Worm (Caenorhabditis elegans) whole organism, young adult: Measurements from ENCODE around the gene C34B4.3.

Source experiments
- B0019.2 ChIP-seq: fragments of 200-800 bp; sonication (Bioruptor generic); conservative IDR thresholded peaks from 2 replicates; pipeline ENCODE4 v1.3.6; 2022; ENCODE audit warnings: missing genetic modification reagents, missing genetic modification characterization, missing compliant biosample characterization
- B0035.1 ChIP-seq: sonication (generic microtip); optimal IDR thresholded peaks from 2 replicates; lab custom pipeline; 2016; ENCODE audit warnings: missing genetic modification characterization, mild to moderate bottlenecking, missing compliant biosample characterization, missing genotype, missing genetic modification reagents
- B0261.1 ChIP-seq: sonication (generic microtip); optimal IDR thresholded peaks from 2 replicates; lab custom pipeline; 2016; ENCODE audit warnings: mild to moderate bottlenecking, missing genetic modification characterization, moderate library complexity, missing compliant biosample characterization
- C06A6.2 ChIP-seq: fragments of 200-800 bp; sonication (Bioruptor generic); conservative IDR thresholded peaks from 2 replicates; pipeline ENCODE4 v1.3.6; 2022; ENCODE audit warnings: missing genetic modification characterization, missing compliant biosample characterization
- F22D6.2 ChIP-seq: sonication (generic microtip); optimal IDR thresholded peaks from 2 replicates; lab custom pipeline; 2016; ENCODE audit warnings: mild to moderate bottlenecking, missing genetic modification characterization, missing compliant biosample characterization
- F23B12.7 ChIP-seq: sonication (generic microtip); optimal IDR thresholded peaks from 2 replicates; lab custom pipeline; 2017; ENCODE audit warnings: missing genetic modification characterization, mild to moderate bottlenecking, missing compliant biosample characterization, antibody characterized with exemption, moderate library complexity; ENCODE audit not compliant: insufficient read depth
- F33H1.4 ChIP-seq: fragments of 200-800 bp; sonication (Bioruptor generic); IDR thresholded peaks from 2 replicates; pipeline ENCODE4 v1.3.6; 2022; ENCODE audit warnings: missing genetic modification reagents, missing genetic modification characterization, missing compliant biosample characterization
- F49E8.2 ChIP-seq: sonication (generic microtip); optimal IDR thresholded peaks from 3 replicates; lab custom pipeline; 2017; ENCODE audit warnings: missing genetic modification characterization, mild to moderate bottlenecking, missing compliant biosample characterization, antibody characterized with exemption, moderate library complexity; ENCODE audit not compliant: insufficient read depth
- F55B11.4 ChIP-seq: sonication (generic microtip); optimal IDR thresholded peaks from 2 replicates; lab custom pipeline; 2016; ENCODE audit warnings: missing compliant biosample characterization, missing genetic modification characterization, borderline replicate concordance; ENCODE audit not compliant: insufficient read depth
- K12H6.12 ChIP-seq: fragments of 200-800 bp; sonication (Bioruptor generic); optimal IDR thresholded peaks from 2 replicates; lab custom pipeline; 2018; ENCODE audit warnings: mild to moderate bottlenecking, missing genetic modification characterization, missing compliant biosample characterization
- Y53F4B.3 ChIP-seq: fragments of 200-800 bp; sonication (Bioruptor generic); IDR thresholded peaks from 2 replicates; pipeline ENCODE4 v1.3.6; 2022; ENCODE audit warnings: missing genetic modification reagents, missing genetic modification characterization, missing compliant biosample characterization
- atf-7 ChIP-seq: sonication (generic microtip); optimal IDR thresholded peaks from 2 replicates; lab custom pipeline; 2017; ENCODE audit warnings: mild to moderate bottlenecking, missing genetic modification characterization, missing compliant biosample characterization
- athp-1 ChIP-seq: sonication (generic microtip); optimal IDR thresholded peaks from 2 replicates; lab custom pipeline; 2017; ENCODE audit warnings: mild to moderate bottlenecking, missing genetic modification characterization, missing compliant biosample characterization
- attf-5 ChIP-seq: fragments of 200-800 bp; sonication (Bioruptor generic); optimal IDR thresholded peaks from 2 replicates; lab custom pipeline; 2018; ENCODE audit warnings: mild to moderate bottlenecking, missing genetic modification characterization, missing compliant biosample characterization
- ceh-100 ChIP-seq: fragments of 200-800 bp; sonication (Bioruptor generic); IDR thresholded peaks from 2 replicates; pipeline ENCODE4 v1.3.6; 2022; ENCODE audit warnings: missing genetic modification reagents, missing genetic modification characterization, missing compliant biosample characterization
- ceh-58 ChIP-seq: fragments of 200-800 bp; sonication (Bioruptor generic); IDR thresholded peaks from 2 replicates; pipeline ENCODE4 v1.3.6; 2022; ENCODE audit warnings: missing genetic modification characterization, missing compliant biosample characterization
- ceh-79 ChIP-seq: sonication (generic microtip); optimal IDR thresholded peaks from 2 replicates; lab custom pipeline; 2017; ENCODE audit warnings: mild to moderate bottlenecking, missing genetic modification characterization, missing compliant biosample characterization
- chd-7 ChIP-seq: sonication (generic microtip); optimal IDR thresholded peaks from 2 replicates; lab custom pipeline; 2016; ENCODE audit warnings: mild to moderate bottlenecking, missing genetic modification characterization, moderate library complexity, missing compliant biosample characterization
- efl-1 ChIP-seq: fragments of 150-350 bp; optimal IDR thresholded peaks from 2 replicates; lab custom pipeline; 2014; ENCODE audit warnings: missing biosample characterization, missing genetic modification reagents, missing genetic modification characterization
- egl-18 ChIP-seq: fragments of 200-800 bp; sonication (Bioruptor generic); IDR thresholded peaks from 2 replicates; pipeline ENCODE4 v1.3.6; 2022; ENCODE audit warnings: missing genetic modification reagents, missing genetic modification characterization, missing compliant biosample characterization
- ets-4 ChIP-seq: fragments of 200-800 bp; sonication (Bioruptor generic); optimal IDR thresholded peaks from 2 replicates; lab custom pipeline; 2018; ENCODE audit warnings: mild to moderate bottlenecking, missing genetic modification characterization, missing compliant biosample characterization
- him-1 ChIP-seq: sonication (generic microtip); optimal IDR thresholded peaks from 2 replicates; lab custom pipeline; 2016; ENCODE audit warnings: missing genotype, missing genetic modification reagents, missing genetic modification characterization, missing compliant biosample characterization
- hmg-1.2 ChIP-seq: fragments of 200-800 bp; sonication (Bioruptor generic); IDR thresholded peaks from 2 replicates; pipeline ENCODE4 v1.3.6; 2022; ENCODE audit warnings: missing genetic modification reagents, missing genetic modification characterization, missing compliant biosample characterization
- hrde-1 ChIP-seq: sonication (generic microtip); optimal IDR thresholded peaks from 2 replicates; lab custom pipeline; 2016; ENCODE audit warnings: missing genetic modification characterization, mild to moderate bottlenecking, missing compliant biosample characterization, moderate library complexity, missing genotype, missing genetic modification reagents, borderline replicate concordance
- lin-26 ChIP-seq: fragments of 200-800 bp; sonication (Bioruptor generic); IDR thresholded peaks from 2 replicates; pipeline ENCODE4 v1.3.6; 2022; ENCODE audit warnings: missing genetic modification reagents, missing genetic modification characterization, missing compliant biosample characterization
- madf-10 ChIP-seq: sonication (generic microtip); optimal IDR thresholded peaks from 2 replicates; lab custom pipeline; 2016; ENCODE audit warnings: mild to moderate bottlenecking, missing genetic modification characterization, missing compliant biosample characterization
- mes-4 ChIP-seq: sonication (generic microtip); optimal IDR thresholded peaks from 2 replicates; lab custom pipeline; 2016; ENCODE audit warnings: missing genotype, missing genetic modification characterization, missing compliant biosample characterization
- nfya-2 ChIP-seq: fragments of 200-800 bp; sonication (Bioruptor generic); IDR thresholded peaks from 2 replicates; pipeline ENCODE4 v1.3.6; 2022; ENCODE audit warnings: missing genetic modification reagents, missing genetic modification characterization, missing compliant biosample characterization
- nhr-179 ChIP-seq: sonication (generic microtip); optimal IDR thresholded peaks from 2 replicates; lab custom pipeline; 2016; ENCODE audit warnings: mild to moderate bottlenecking, missing genetic modification characterization, missing compliant biosample characterization
- nhr-80 ChIP-seq: sonication (generic microtip); optimal IDR thresholded peaks from 2 replicates; lab custom pipeline; 2016; ENCODE audit warnings: missing genetic modification characterization, missing compliant biosample characterization
- pha-4 ChIP-seq: fragments of 150-350 bp; sonication (generic microtip); optimal IDR thresholded peaks from 2 replicates; lab custom pipeline; 2014; ENCODE audit warnings: missing biosample characterization, missing genetic modification reagents, missing genetic modification characterization
- sea-2 ChIP-seq: fragments of 200-800 bp; sonication (Bioruptor generic); IDR thresholded peaks from 2 replicates; pipeline ENCODE4 v1.3.6; 2022; ENCODE audit warnings: missing genetic modification characterization, missing compliant biosample characterization
- snpc-4 ChIP-seq, 5 experiments: fragments of 150-350 bp in 1 of 5; sonication (generic microtip) in 4 of 5; optimal IDR thresholded peaks; 2 replicates each; lab custom pipeline; 2014 to 2018; ENCODE audit warnings: missing genetic modification characterization in 5 of 5, missing biosample characterization in 3 of 5, antibody characterized with exemption in 2 of 5, mild to moderate bottlenecking in 2 of 5, missing compliant biosample characterization in 2 of 5, missing genotype in 2 of 5, moderate library complexity in 2 of 5, missing genetic modification reagents in 1 of 5
- unc-130 ChIP-seq: sonication (generic microtip); optimal IDR thresholded peaks from 2 replicates; lab custom pipeline; 2016; ENCODE audit warnings: missing genetic modification reagents, missing genetic modification characterization, missing compliant biosample characterization
- unc-62 ChIP-seq: fragments of 150-350 bp; optimal IDR thresholded peaks from 2 replicates; lab custom pipeline; 2014; ENCODE audit warnings: missing biosample characterization, missing genetic modification reagents, missing genetic modification characterization
- zfh-2 ChIP-seq: fragments of 200-800 bp; sonication (Bioruptor generic); conservative IDR thresholded peaks from 2 replicates; pipeline ENCODE4 v1.3.6; 2022; ENCODE audit warnings: missing genetic modification reagents, missing genetic modification characterization, missing compliant biosample characterization
- zim-3 ChIP-seq: sonication (generic microtip); optimal IDR thresholded peaks from 2 replicates; lab custom pipeline; 2017; ENCODE audit warnings: mild to moderate bottlenecking, missing genetic modification characterization, moderate library complexity, missing compliant biosample characterization
- ztf-18 ChIP-seq: sonication (generic microtip); optimal IDR thresholded peaks from 2 replicates; lab custom pipeline; 2016; ENCODE audit warnings: missing genotype, mild to moderate bottlenecking, missing genetic modification characterization, missing compliant biosample characterization
- ztf-25 ChIP-seq: fragments of 200-800 bp; sonication (Bioruptor generic); IDR thresholded peaks from 2 replicates; pipeline ENCODE4 v1.3.6; 2022; ENCODE audit warnings: missing genetic modification reagents, missing genetic modification characterization, missing compliant biosample characterization
- ztf-26 ChIP-seq: sonication (generic microtip); optimal IDR thresholded peaks from 2 replicates; lab custom pipeline; 2017; ENCODE audit warnings: missing genetic modification characterization, missing compliant biosample characterization
- ztf-28 ChIP-seq: fragments of 200-800 bp; sonication (Bioruptor generic); IDR thresholded peaks from 2 replicates; pipeline ENCODE4 v1.3.6; 2022; ENCODE audit warnings: missing genetic modification reagents, missing genetic modification characterization, missing compliant biosample characterization

The C34B4.3 gene

DNA sequence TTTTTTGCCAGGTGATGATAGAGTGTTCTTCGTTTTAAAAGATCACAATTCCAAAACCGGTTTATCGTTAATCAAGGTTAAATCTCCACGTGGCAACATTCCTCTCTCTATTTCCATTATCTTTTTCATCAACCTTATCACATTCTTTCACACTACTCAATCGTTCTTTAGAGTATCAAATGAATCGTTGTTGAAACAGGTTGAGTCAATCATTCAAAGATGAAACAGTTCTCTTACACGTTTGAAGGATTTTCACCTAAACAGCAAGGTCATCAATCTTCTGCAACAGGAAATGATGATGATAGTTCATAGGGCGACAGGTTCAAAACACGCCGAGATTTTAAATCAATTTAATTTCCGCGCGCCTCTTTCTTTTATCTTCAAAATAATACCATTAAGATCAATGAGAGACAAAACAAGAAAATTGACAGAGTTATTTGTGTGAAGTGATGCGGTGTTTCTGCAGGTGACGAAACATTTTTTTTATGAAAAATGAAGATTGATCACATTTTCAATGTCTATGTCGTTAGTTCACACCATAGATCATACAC is 10.3 kb upstream of the C34B4.3 start (continued):
- TF ChIP-seq hmg-1.2 (GFP tag; lab: Robert Waterston, UW) = no peak
- no peak for TF ChIP-seq egl-18 (GFP tag; lab: Robert Waterston, UW)
- TF ChIP-seq C06A6.2 (GFP tag; lab: Robert Waterston, UW) = 0 out of 2 replicates have a peak, but pooled peaks have one; percentile 12
- TF ChIP-seq hrde-1 (tag; lab: Kevin White, UChicago) = no peak

ce11 chrV:13075432-13075831 is 4.5 kb upstream of the C34B4.3 start:
- TF ChIP-seq B0261.1 = no peak
- TF ChIP-seq nhr-179 = no peak
- no peak for TF ChIP-seq F33H1.4
- no peak for TF ChIP-seq F22D6.2
- TF ChIP-seq Y53F4B.3 (GFP tag; lab: Robert Waterston, UW) = no peak
- no peak for TF ChIP-seq K12H6.12
- TF ChIP-seq lin-26 (GFP tag; lab: Robert Waterston, UW) = no peak
- TF ChIP-seq F55B11.4 (tag; lab: Kevin White, UChicago) = no peak
- no peak for TF ChIP-seq sea-2 (GFP tag; lab: Robert Waterston, UW)
- TF ChIP-seq pha-4 (tag; lab: Kevin White, UChicago) = no peak
- no peak for TF ChIP-seq ztf-28 (GFP tag; lab: Robert Waterston, UW)
- TF ChIP-seq ceh-58 (GFP tag; lab: Robert Waterston, UW) = no peak

- TF ChIP-seq ztf-25 (GFP tag; lab: Robert Waterston, UW) = no peak
Observed at ce11 chrV:13074148-13074547, 3.2 kb upstream of the C34B4.3 start.

ce11 chrV:13073145-13073544 is 2.2 kb upstream of the C34B4.3 start:
- TF ChIP-seq B0019.2 (no peak), mes-4 (tag; lab: Kevin White, UChicago) (no peak), ceh-58 (GFP tag; lab: Robert Waterston, UW) (no peak), zim-3 (tag; lab: Kevin White, UChicago) (no peak), athp-1 (tag; lab: Kevin White, UChicago) (no peak), lin-26 (GFP tag; lab: Robert Waterston, UW) (no peak), F49E8.2 (tag; lab: Kevin White, UChicago) (no peak), snpc-4 (GFP tag; optimal IDR thresholded peaks at IDR 0.05; lab: Kevin White, UChicago) (no peak), snpc-4 (tag; optimal IDR thresholded peaks at IDR 0.05; lab: Kevin White, UChicago) (no peak), unc-62 (GFP tag; lab: Kevin White, UChicago) (no peak), ceh-100 (no peak), B0035.1 (tag; lab: Kevin White, UChicago) (no peak), nfya-2 (GFP tag; lab: Robert Waterston, UW) (no peak), ztf-18 (tag; lab: Kevin White, UChicago) (no peak), ets-4 (GFP tag; lab: Kevin White, UChicago) (no peak)

DNA sequence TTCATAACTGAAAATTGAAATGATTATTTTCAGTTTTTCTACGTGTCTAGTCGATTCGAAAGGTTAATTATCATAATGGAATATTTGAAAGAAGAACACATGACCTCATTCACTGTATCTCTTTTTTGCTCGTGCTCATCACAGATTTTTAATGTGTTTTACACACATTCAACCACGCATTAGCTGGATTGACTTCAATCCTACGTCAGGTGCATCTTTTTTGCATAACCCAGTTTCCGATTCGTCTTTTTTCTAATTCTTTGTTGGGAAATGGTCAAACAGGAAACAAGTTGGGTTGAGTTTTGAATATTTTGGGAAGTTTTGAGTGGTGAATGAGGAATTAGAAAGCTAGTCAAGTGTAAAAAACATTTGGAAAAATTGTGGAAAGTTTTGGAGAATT is 674 bp downstream of the C34B4.3 start:
- TF ChIP-seq mes-4 (tag; lab: Kevin White, UChicago) = no peak
- no peak for TF ChIP-seq him-1 (tag; lab: Kevin White, UChicago)
- TF ChIP-seq ceh-100 = no peak
- no peak for TF ChIP-seq ceh-79 (tag; lab: Kevin White, UChicago)
- TF ChIP-seq madf-10 (tag; lab: Kevin White, UChicago) = no peak
- TF ChIP-seq attf-5 (GFP tag; lab: Kevin White, UChicago) = no peak
- TF ChIP-seq ztf-26 (tag; lab: Kevin White, UChicago) = no peak
- TF ChIP-seq nhr-179 = no peak
- TF ChIP-seq nhr-80 = no peak
- TF ChIP-seq F23B12.7 = no peak
- TF ChIP-seq chd-7 (tag; lab: Kevin White, UChicago) = no peak
- no peak for TF ChIP-seq zfh-2
- TF ChIP-seq efl-1 (GFP tag; lab: Kevin White, UChicago) = no peak
- no peak for TF ChIP-seq atf-7 (tag; lab: Kevin White, UChicago)
- TF ChIP-seq ztf-28 (GFP tag; lab: Robert Waterston, UW) = no peak
- TF ChIP-seq unc-130 = no peak
- TF ChIP-seq hmg-1.2 (GFP tag; lab: Robert Waterston, UW) = no peak
- no peak for TF ChIP-seq C06A6.2 (GFP tag; lab: Robert Waterston, UW)
- TF ChIP-seq, all 124 proteins: peak for 0
